Worm (Caenorhabditis elegans): ENCODE data around the gene str-2.

str-2 gene

DNA sequence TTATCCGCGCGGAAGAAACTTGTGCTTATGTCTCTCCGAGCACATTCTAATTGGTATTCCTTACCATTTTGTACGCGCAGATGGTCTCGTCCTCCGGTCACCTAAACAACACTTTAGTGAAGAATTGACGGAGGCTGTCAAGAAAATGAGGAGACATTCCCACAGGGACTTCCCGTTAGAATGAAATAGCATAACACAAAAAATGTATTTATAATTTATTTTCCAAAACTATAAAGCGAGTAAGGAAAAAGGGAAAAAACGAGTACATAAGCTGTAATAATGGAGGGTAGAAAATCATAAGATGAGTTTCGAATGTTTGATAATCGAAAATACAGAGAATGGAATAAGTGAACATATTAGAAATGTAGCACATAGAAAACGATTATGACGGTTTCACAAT lies 48.3 kb downstream of the str-2 start, which contains the start of gene F46B6.12:
Gene F46B6.12 (minus strand): TSS at position 101 of the 400 bp plus-strand sequence.
- TF ChIP-seq sptf-1 (tag; optimal IDR thresholded peaks at IDR 0.05) (no peak), nhr-12 (tag; optimal IDR thresholded peaks at IDR 0.05) (no peak), mep-1 (tag; optimal IDR thresholded peaks at IDR 0.05) (no peak), ceh-39 (tag; optimal IDR thresholded peaks at IDR 0.05) (no peak), elt-3 (tag; optimal IDR thresholded peaks at IDR 0.05) (no peak), M03D4.4 (tag; optimal IDR thresholded peaks at IDR 0.05) (no peak)
